Worm (Caenorhabditis elegans): ENCODE measurements around the gene nspc-3.

- TF ChIP-seq ceh-13 (GFP tag; optimal IDR thresholded peaks at IDR 0.05) (no peak), ama-1 (optimal IDR thresholded peaks at IDR 0.05) (no peak), F13C5.2 (tag; optimal IDR thresholded peaks at IDR 0.05) (no peak), B0310.2 (tag; optimal IDR thresholded peaks at IDR 0.05) (no peak), flt-1 (GFP tag; IDR thresholded peaks at IDR 0.05) (no peak), tbx-37 (GFP tag; conservative IDR thresholded peaks at IDR 0.05) (no peak), sea-1 (GFP tag; conservative IDR thresholded peaks at IDR 0.05) (no peak), pes-1 (GFP tag; IDR thresholded peaks at IDR 0.05) (no peak), hnd-1 (tag; optimal IDR thresholded peaks at IDR 0.05) (no peak)
Measured at ce11 chrX:8509088-8509487, 27.8 kb upstream of the nspc-3 start.

Measured in whole organism, early embryonic.